Worm (Caenorhabditis elegans) whole organism, L4 larva: ENCODE measurements around the gene unc-61.

Source experiments
- D1046.2 ChIP-seq: fragments of 200-800 bp; sonication (Bioruptor generic); IDR thresholded peaks from 2 replicates; pipeline ENCODE4 v1.3.6; 2022; ENCODE audit warnings: missing genetic modification characterization, missing compliant biosample characterization
- R02D3.7 ChIP-seq: fragments of 150-350 bp; sonication (generic microtip); optimal IDR thresholded peaks from 3 replicates; lab custom pipeline; 2014; ENCODE audit warnings: missing biosample characterization, missing genetic modification characterization
- Y75B8A.6 ChIP-seq: fragments of 200-800 bp; sonication (Bioruptor generic); IDR thresholded peaks from 2 replicates; pipeline ENCODE4 v1.3.6; 2022; ENCODE audit warnings: missing genetic modification reagents, missing genetic modification characterization, missing compliant biosample characterization
- ZK337.2 ChIP-seq: fragments of 200-800 bp; sonication (Bioruptor generic); IDR thresholded peaks from 2 replicates; pipeline ENCODE4 v1.3.6; 2022; ENCODE audit warnings: missing genetic modification reagents, missing genetic modification characterization, missing compliant biosample characterization
- aha-1 ChIP-seq: fragments of 150-350 bp; peaks from one replicate; lab custom pipeline; 2014; ENCODE audit warnings: missing biosample characterization, missing genetic modification characterization
- ama-1 ChIP-seq: fragments of 150-350 bp; optimal IDR thresholded peaks from 2 replicates; lab custom pipeline; 2014; ENCODE audit warnings: inconsistent platforms, mixed read lengths
- ceh-20 ChIP-seq: fragments of 200-800 bp; sonication (Bioruptor generic); IDR thresholded peaks from 2 replicates; pipeline ENCODE4 v1.3.6; 2022; ENCODE audit warnings: missing genetic modification reagents, missing genetic modification characterization, missing compliant biosample characterization
- ceh-28 ChIP-seq: fragments of 150-350 bp; optimal IDR thresholded peaks from 2 replicates; lab custom pipeline; 2014; ENCODE audit warnings: missing biosample characterization, missing genetic modification reagents, missing genetic modification characterization
- ceh-32 ChIP-seq: sonication (generic microtip); optimal IDR thresholded peaks from 2 replicates; lab custom pipeline; 2016; ENCODE audit warnings: mild to moderate bottlenecking, missing genetic modification characterization, missing compliant biosample characterization; ENCODE audit not compliant: poor library complexity
- ceh-44 ChIP-seq: fragments of 200-800 bp; sonication (Bioruptor generic); IDR thresholded peaks from 2 replicates; pipeline ENCODE4 v1.3.6; 2022; ENCODE audit warnings: missing genetic modification reagents, missing genetic modification characterization, missing compliant biosample characterization
- ces-1 ChIP-seq: fragments of 150-350 bp; sonication (generic microtip); optimal IDR thresholded peaks from 4 replicates; lab custom pipeline; 2014; ENCODE audit warnings: missing biosample characterization, missing genetic modification reagents, missing genetic modification characterization
- ctbp-1 ChIP-seq: fragments of 200-800 bp; sonication (Bioruptor generic); IDR thresholded peaks from 2 replicates; pipeline ENCODE4 v1.3.6; 2022; ENCODE audit warnings: missing genetic modification reagents, missing genetic modification characterization, missing compliant biosample characterization
- daf-16 ChIP-seq, 3 experiments: sonication (generic microtip); optimal IDR thresholded peaks; 2 replicates each; lab custom pipeline; 2016 to 2017; ENCODE audit warnings: missing genetic modification characterization in 3 of 3, missing genetic modification reagents in 3 of 3, mild to moderate bottlenecking in 2 of 3, missing compliant biosample characterization in 2 of 3, missing biosample characterization in 1 of 3, moderate library complexity in 1 of 3
- daf-19 ChIP-seq: fragments of 200-800 bp; sonication (Bioruptor generic); conservative IDR thresholded peaks from 2 replicates; pipeline ENCODE4 v1.3.6; 2022; ENCODE audit warnings: missing genetic modification characterization, missing compliant biosample characterization
- dmd-6 ChIP-seq: fragments of 200-800 bp; sonication (Bioruptor generic); IDR thresholded peaks from 2 replicates; pipeline ENCODE4 v1.3.6; 2022; ENCODE audit warnings: missing genetic modification reagents, missing genetic modification characterization, missing compliant biosample characterization
- dpl-1 ChIP-seq: fragments of 150-350 bp; optimal IDR thresholded peaks from 2 replicates; lab custom pipeline; 2014; ENCODE audit warnings: missing biosample characterization, missing genetic modification reagents, missing genetic modification characterization
- dve-1 ChIP-seq: sonication (generic microtip); optimal IDR thresholded peaks from 2 replicates; lab custom pipeline; 2017; ENCODE audit warnings: antibody characterized with exemption, mild to moderate bottlenecking, missing genetic modification characterization, missing compliant biosample characterization; ENCODE audit not compliant: insufficient read depth
- egl-27 ChIP-seq: sonication (generic microtip); optimal IDR thresholded peaks from 3 replicates; lab custom pipeline; 2017; ENCODE audit warnings: missing biosample characterization, missing genetic modification reagents, missing genetic modification characterization
- gei-8 ChIP-seq: fragments of 200-800 bp; sonication (Bioruptor generic); optimal IDR thresholded peaks from 2 replicates; lab custom pipeline; 2018; ENCODE audit warnings: mild to moderate bottlenecking, missing genetic modification characterization, missing compliant biosample characterization
- hif-1 ChIP-seq, 2 experiments: sonication (generic microtip); optimal IDR thresholded peaks; 2 replicates each; lab custom pipeline; 2016 to 2017; ENCODE audit warnings: missing compliant biosample characterization in 2 of 2, missing genetic modification characterization in 2 of 2, missing genetic modification reagents in 2 of 2, missing genotype in 2 of 2, mild to moderate bottlenecking in 1 of 2
- lim-7 ChIP-seq: fragments of 200-800 bp; sonication (Bioruptor generic); IDR thresholded peaks from 2 replicates; pipeline ENCODE4 v1.3.6; 2022; ENCODE audit warnings: missing genetic modification characterization, missing compliant biosample characterization
- lin-13 ChIP-seq: fragments of 150-350 bp; optimal IDR thresholded peaks from 2 replicates; lab custom pipeline; 2014; ENCODE audit warnings: missing biosample characterization, missing genetic modification reagents, missing genetic modification characterization
- lin-38 ChIP-seq: fragments of 200-800 bp; sonication (Bioruptor generic); IDR thresholded peaks from 2 replicates; pipeline ENCODE4 v1.3.6; 2022; ENCODE audit warnings: missing genetic modification reagents, missing genetic modification characterization, missing compliant biosample characterization
- madf-9 ChIP-seq: fragments of 200-800 bp; sonication (Bioruptor generic); conservative IDR thresholded peaks from 2 replicates; pipeline ENCODE4 v1.3.6; 2022; ENCODE audit warnings: missing genetic modification reagents, missing genetic modification characterization, missing compliant biosample characterization
- mep-1 ChIP-seq: fragments of 150-350 bp; sonication (generic microtip); optimal IDR thresholded peaks from 3 replicates; lab custom pipeline; 2014; ENCODE audit warnings: missing biosample characterization, missing genetic modification characterization
- mes-2 ChIP-seq: sonication (generic microtip); optimal IDR thresholded peaks from 2 replicates; lab custom pipeline; 2016; ENCODE audit warnings: missing genotype, mild to moderate bottlenecking, missing genetic modification characterization, missing compliant biosample characterization; ENCODE audit not compliant: poor library complexity, severe bottlenecking
- mxl-3 ChIP-seq: fragments of 200-800 bp; sonication (Bioruptor generic); optimal IDR thresholded peaks from 2 replicates; lab custom pipeline; 2018; ENCODE audit warnings: mild to moderate bottlenecking, missing genetic modification characterization, missing compliant biosample characterization
- nhr-237 ChIP-seq: sonication (generic microtip); optimal IDR thresholded peaks from 2 replicates; lab custom pipeline; 2017; ENCODE audit warnings: missing biosample characterization, missing genetic modification characterization
- nhr-25 ChIP-seq: sonication (generic microtip); optimal IDR thresholded peaks from 2 replicates; lab custom pipeline; 2017; ENCODE audit warnings: missing genetic modification characterization, mild to moderate bottlenecking, missing compliant biosample characterization, antibody characterized with exemption, moderate library complexity, borderline replicate concordance; ENCODE audit not compliant: insufficient read depth
- nhr-41 ChIP-seq: fragments of 200-800 bp; sonication (Bioruptor generic); IDR thresholded peaks from 2 replicates; pipeline ENCODE4 v1.3.6; 2022; ENCODE audit warnings: missing genetic modification reagents, missing genetic modification characterization, missing compliant biosample characterization
- nhr-42 ChIP-seq: fragments of 200-800 bp; sonication (Bioruptor generic); IDR thresholded peaks from 2 replicates; pipeline ENCODE4 v1.3.6; 2022; ENCODE audit warnings: missing genetic modification characterization, missing compliant biosample characterization
- pha-4 ChIP-seq, 2 experiments: fragments of 150-350 bp in 1 of 2; fragments of 200-800 bp in 1 of 2; sonication (Bioruptor generic) in 1 of 2; IDR thresholded peaks in 1 of 2; optimal IDR thresholded peaks in 1 of 2; 2 replicates each; pipeline versions ENCODE4 v1.3.6 to Lab custom; 2014 to 2022; ENCODE audit warnings: missing genetic modification characterization in 2 of 2, missing genetic modification reagents in 2 of 2, missing biosample characterization in 1 of 2, missing compliant biosample characterization in 1 of 2
- saeg-2 ChIP-seq: fragments of 200-800 bp; sonication (Bioruptor generic); IDR thresholded peaks from 2 replicates; pipeline ENCODE4 v1.3.6; 2022; ENCODE audit warnings: missing genetic modification reagents, missing genetic modification characterization, missing compliant biosample characterization
- skn-1 ChIP-seq: fragments of 150-350 bp; optimal IDR thresholded peaks from 2 replicates; lab custom pipeline; 2014; ENCODE audit warnings: missing biosample characterization, missing genetic modification characterization
- snpc-1.2 ChIP-seq: fragments of 200-800 bp; sonication (Bioruptor generic); IDR thresholded peaks from 2 replicates; pipeline ENCODE4 v1.3.6; 2022; ENCODE audit warnings: missing genetic modification reagents, missing genetic modification characterization, missing compliant biosample characterization
- unc-130 ChIP-seq: sonication (generic microtip); optimal IDR thresholded peaks from 2 replicates; lab custom pipeline; 2016; ENCODE audit warnings: missing genetic modification reagents, missing genetic modification characterization, missing compliant biosample characterization
- unc-39 ChIP-seq: sonication (generic microtip); optimal IDR thresholded peaks from 2 replicates; lab custom pipeline; 2017; ENCODE audit warnings: missing biosample characterization, missing genetic modification characterization
- unc-62 ChIP-seq, 3 experiments: fragments of 150-350 bp in 1 of 3; sonication (generic microtip); optimal IDR thresholded peaks in 2 of 3; peaks in 1 of 3; 1 replicate in 1 of 3; 2 replicates in 2 of 3; lab custom pipeline; 2014 to 2017; ENCODE audit warnings: missing biosample characterization in 3 of 3, missing genetic modification characterization in 3 of 3, missing genetic modification reagents in 3 of 3, missing genotype in 1 of 3
- zfp-3 ChIP-seq: fragments of 200-800 bp; sonication (Bioruptor generic); conservative IDR thresholded peaks from 2 replicates; pipeline ENCODE4 v1.3.6; 2022; ENCODE audit warnings: missing genetic modification reagents, missing genetic modification characterization, missing compliant biosample characterization
- ztf-11 ChIP-seq: fragments of 150-350 bp; optimal IDR thresholded peaks from 2 replicates; lab custom pipeline; 2014; ENCODE audit warnings: missing biosample characterization, missing genetic modification characterization

Gene unc-61

DNA sequence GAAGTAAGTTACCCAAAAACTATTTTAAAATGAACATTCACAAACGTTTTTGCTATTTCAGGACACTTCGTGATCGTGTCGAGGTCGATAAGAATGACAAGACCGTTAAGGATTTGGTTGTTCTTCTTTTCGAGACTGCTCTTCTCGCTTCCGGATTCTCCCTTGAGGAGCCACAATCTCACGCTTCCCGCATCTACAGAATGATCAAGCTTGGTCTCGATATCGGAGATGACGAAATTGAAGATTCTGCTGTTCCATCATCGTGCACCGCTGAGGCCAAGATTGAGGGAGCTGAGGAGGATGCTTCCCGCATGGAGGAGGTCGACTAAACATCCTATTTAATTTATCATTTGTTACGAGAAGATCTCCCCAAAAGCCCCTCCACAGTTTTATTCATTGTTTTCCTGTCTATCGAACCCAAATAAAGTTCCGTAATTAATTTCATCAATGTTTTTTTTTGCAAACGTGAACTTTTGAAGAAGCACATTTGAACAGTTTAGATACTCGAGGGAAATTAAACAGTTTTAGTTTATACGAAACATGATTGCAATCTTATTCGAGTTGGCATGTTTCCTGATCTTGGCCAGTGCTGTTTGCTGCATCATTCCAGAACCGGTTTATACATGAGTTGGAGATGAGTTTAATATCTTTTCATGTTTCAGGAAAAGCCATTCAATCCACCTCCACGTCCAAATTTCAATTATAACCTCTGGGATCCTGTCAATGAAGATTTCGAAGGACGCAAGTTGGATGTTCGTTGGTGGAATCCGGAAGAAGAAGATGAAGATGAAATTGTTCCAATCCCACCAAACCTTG lies 45.7 kb downstream of the unc-61 start, which contains the start of gene C47E8.11 (continued):
- 0 out of 2 replicates have a peak, but pooled peaks have one; percentile 14 for TF ChIP-seq nhr-41
- peak; percentile 59 for TF ChIP-seq Y75B8A.6 (GFP tag; lab: Robert Waterston, UW)
- TF ChIP-seq lin-38 (GFP tag; lab: Robert Waterston, UW): peak; percentile 72

DNA sequence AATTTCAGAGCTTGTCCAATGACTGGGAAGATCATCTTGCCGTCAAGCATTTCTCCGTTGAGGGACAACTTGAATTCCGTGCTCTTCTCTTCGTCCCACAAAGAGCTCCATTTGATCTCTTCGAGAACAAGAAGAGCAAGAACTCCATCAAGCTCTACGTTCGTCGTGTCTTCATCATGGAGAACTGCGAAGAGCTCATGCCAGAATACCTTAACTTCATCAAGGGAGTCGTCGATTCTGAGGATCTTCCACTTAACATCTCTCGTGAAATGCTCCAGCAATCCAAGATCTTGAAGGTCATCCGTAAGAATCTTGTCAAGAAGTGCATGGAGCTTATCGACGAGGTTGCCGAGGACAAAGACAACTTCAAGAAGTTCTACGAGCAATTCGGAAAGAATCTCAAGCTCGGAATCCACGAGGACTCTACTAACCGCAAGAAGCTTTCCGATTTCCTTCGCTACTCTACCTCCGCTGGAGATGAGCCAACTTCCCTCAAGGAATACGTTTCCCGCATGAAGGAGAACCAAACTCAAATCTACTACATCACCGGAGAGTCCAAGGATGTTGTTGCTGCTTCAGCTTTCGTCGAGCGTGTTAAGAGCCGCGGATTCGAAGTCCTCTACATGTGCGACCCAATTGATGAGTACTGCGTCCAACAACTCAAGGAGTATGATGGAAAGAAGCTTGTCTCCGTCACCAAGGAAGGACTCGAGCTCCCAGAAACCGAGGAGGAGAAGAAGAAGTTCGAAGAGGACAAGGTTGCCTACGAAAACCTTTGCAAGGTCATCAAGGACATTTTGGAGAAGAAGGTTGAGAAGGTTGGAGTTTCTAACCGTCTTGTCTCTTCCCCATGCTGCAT lies 46.7 kb downstream of the unc-61 start:
- TF ChIP-seq mxl-3 (GFP tag; lab: Kevin White, UChicago) (no peak), lin-38 (GFP tag; lab: Robert Waterston, UW) (0 out of 2 replicates have a peak, but pooled peaks have one; percentile 4), mes-2 (no peak), skn-1 (tag; lab: Kevin White, UChicago) (no peak), ZK337.2 (GFP tag; lab: Robert Waterston, UW) (no peak), hif-1 (tag; optimal IDR thresholded peaks at IDR 0.05; lab: Kevin White, UChicago) (no peak), ctbp-1 (0 out of 2 replicates have a peak, but pooled peaks have one; percentile 14), ces-1 (no peak), daf-16 (GFP tag; optimal IDR thresholded peaks at IDR 0.05; lab: Kevin White, UChicago) (no peak), daf-16 (tag; optimal IDR thresholded peaks at IDR 0.05; lab: Kevin White, UChicago) (peak; percentile 18), ceh-44 (no peak), saeg-2 (0 out of 2 replicates have a peak, but pooled peaks have one; percentile 7), nhr-25 (peak; percentile 19), zfp-3 (0 out of 2 replicates have a peak, but pooled peaks have one; percentile 18), ceh-28 (tag; lab: Kevin White, UChicago) (no peak), lin-13 (GFP tag; lab: Kevin White, UChicago) (peak; percentile 84), unc-39 (tag; lab: Kevin White, UChicago) (no peak), madf-9 (GFP tag; lab: Robert Waterston, UW) (peak; percentile 15; the same call in 1 of the 2 replicates), lim-7 (peak; percentile 53), D1046.2 (GFP tag; lab: Robert Waterston, UW) (no peak), mep-1 (tag; lab: Kevin White, UChicago) (no peak), ceh-32 (tag; lab: Kevin White, UChicago) (no peak), egl-27 (no peak), ztf-11 (tag; lab: Kevin White, UChicago) (no peak), ceh-20 (GFP tag; lab: Robert Waterston, UW) (no peak), Y75B8A.6 (GFP tag; lab: Robert Waterston, UW) (no peak), nhr-42 (0 out of 2 replicates have a peak, but pooled peaks have one; percentile 4), unc-130 (GFP tag; lab: Kevin White, UChicago) (no peak), dpl-1 (GFP tag; lab: Kevin White, UChicago) (no peak), R02D3.7 (no peak), unc-62 (GFP tag; optimal IDR thresholded peaks at IDR 0.05 in 1 of 2; lab: Kevin White, UChicago) (no peak), unc-62 (tag; optimal IDR thresholded peaks at IDR 0.05; lab: Kevin White, UChicago) (no peak), pha-4 (GFP tag; IDR thresholded peaks at IDR 0.05; lab: Robert Waterston, UW) (peak; percentile 40), pha-4 (tag; optimal IDR thresholded peaks at IDR 0.05; lab: Kevin White, UChicago) (no peak), aha-1 (tag; lab: Kevin White, UChicago) (peak; percentile 88), snpc-1.2 (GFP tag; lab: Robert Waterston, UW) (peak; percentile 25; the same call in 1 of the 2 replicates), nhr-237 (no peak), dve-1 (tag; lab: Kevin White, UChicago) (peak; percentile 24), gei-8 (GFP tag; lab: Kevin White, UChicago) (peak; percentile 34), dmd-6 (GFP tag; lab: Robert Waterston, UW) (0 out of 2 replicates have a peak, but pooled peaks have one; percentile 8), ama-1 (lab: Kevin White, UChicago) (peak; percentile 71), daf-19 (GFP tag; lab: Robert Waterston, UW) (peak; percentile 25; the same call in 1 of the 2 replicates)
